Fruit fly (Drosophila melanogaster) whole organism, embryonic: ENCODE measurements around the gene Nep2.

Source experiments
- CG10274 ChIP-seq: fragments of 200-800 bp; sonication (Bioruptor generic); optimal IDR thresholded peaks from 3 replicates; lab custom pipeline; 2017; ENCODE audit warnings: missing biosample characterization, mild to moderate bottlenecking, missing genetic modification characterization
- CG18476 ChIP-seq: fragments of 200-800 bp; sonication (Bioruptor generic); optimal IDR thresholded peaks from 2 replicates; lab custom pipeline; 2016; ENCODE audit warnings: missing biosample characterization, mild to moderate bottlenecking, missing genetic modification characterization
- CG18599 ChIP-seq: fragments of 200-800 bp; sonication (Bioruptor generic); optimal IDR thresholded peaks from 3 replicates; lab custom pipeline; 2017; ENCODE audit warnings: missing biosample characterization, missing genetic modification characterization, mild to moderate bottlenecking, moderate library complexity, missing genetic modification reagents
- CG2120 ChIP-seq: fragments of 200-800 bp; sonication (Bioruptor generic); optimal IDR thresholded peaks from 3 replicates; lab custom pipeline; 2016; ENCODE audit warnings: missing biosample characterization, missing genetic modification characterization
- CG7839 ChIP-seq: fragments of 200-800 bp; sonication (Bioruptor generic); optimal IDR thresholded peaks from 3 replicates; lab custom pipeline; 2018; ENCODE audit warnings: missing biosample characterization, mild to moderate bottlenecking, missing genetic modification characterization, moderate library complexity
- Dad ChIP-seq: fragments of 200-800 bp; sonication (Bioruptor generic); optimal IDR thresholded peaks from 3 replicates; lab custom pipeline; 2016; ENCODE audit warnings: missing biosample characterization, missing genetic modification characterization
- Ets97D ChIP-seq: fragments of 200-800 bp; sonication (Bioruptor generic); optimal IDR thresholded peaks from 3 replicates; lab custom pipeline; 2016; ENCODE audit warnings: missing biosample characterization, missing genetic modification characterization
- Sry-δ ChIP-seq: fragments of 200-800 bp; sonication (Bioruptor generic); optimal IDR thresholded peaks from 2 replicates; lab custom pipeline; 2016; ENCODE audit warnings: missing biosample characterization, missing genetic modification characterization
- cato ChIP-seq: fragments of 200-800 bp; sonication (Bioruptor generic); optimal IDR thresholded peaks from 2 replicates; lab custom pipeline; 2016; ENCODE audit warnings: missing biosample characterization, missing genetic modification characterization, borderline replicate concordance
- insv ChIP-seq, 2 experiments: fragments of 200-800 bp; sonication (Bioruptor generic); optimal IDR thresholded peaks; 3 replicates each; lab custom pipeline; 2016 to 2018; ENCODE audit warnings: missing biosample characterization in 2 of 2, missing genetic modification characterization in 2 of 2
- kah ChIP-seq: fragments of 200-800 bp; sonication (Bioruptor generic); optimal IDR thresholded peaks from 2 replicates; lab custom pipeline; 2018; ENCODE audit warnings: missing biosample characterization, mild to moderate bottlenecking, missing genetic modification characterization
- mld ChIP-seq: fragments of 200-800 bp; sonication (Bioruptor generic); IDR thresholded peaks from 3 replicates; pipeline ENCODE4 v1.3.6; 2022; ENCODE audit warnings: missing biosample characterization, missing genetic modification characterization; ENCODE audit not compliant: partially characterized antibody
- seq ChIP-seq: fragments of 200-800 bp; sonication (Bioruptor generic); IDR thresholded peaks from 2 replicates; pipeline ENCODE4 v1.3.6; 2022; ENCODE audit warnings: missing biosample characterization, missing genetic modification characterization

dm6 chr3R:4740592-4741500 lies 9.2 kb upstream of the Nep2 start:
- no peak for TF ChIP-seq CG2120 (GFP tag; lab: Kevin White, UChicago)
- no peak for TF ChIP-seq CG18599
- no peak for TF ChIP-seq CG18476 (GFP tag; lab: Kevin White, UChicago)
- no peak for TF ChIP-seq kah (GFP tag; lab: Kevin White, UChicago)
- no peak for TF ChIP-seq seq (GFP tag; lab: Robert Waterston, UW)
- no peak for TF ChIP-seq insv (GFP tag; optimal IDR thresholded peaks at IDR 0.05; lab: Kevin White, UChicago)
- TF ChIP-seq Sry-δ (GFP tag; lab: Kevin White, UChicago): no peak
- no peak for TF ChIP-seq Ets97D (GFP tag; lab: Kevin White, UChicago)
- TF ChIP-seq Dad (GFP tag; lab: Kevin White, UChicago): no peak
- TF ChIP-seq CG7839: no peak
- TF ChIP-seq CG10274 (GFP tag; lab: Kevin White, UChicago): no peak
- TF ChIP-seq mld (GFP tag; lab: Robert Waterston, UW): peak; percentile 78; the same call in 2 of the 3 replicates
- no peak for TF ChIP-seq cato (GFP tag; lab: Kevin White, UChicago)
